Worm (Caenorhabditis elegans): Measurements from ENCODE around the gene C07G1.7.

Gene C07G1.7

ce11 chrIV:8229523-8229922 is 17.9 kb upstream of the C07G1.7 start (continued):
- TF ChIP-seq atf-7 (tag; optimal IDR thresholded peaks at IDR 0.05) (peak; percentile 83), unc-130 (GFP tag; optimal IDR thresholded peaks at IDR 0.05) (no peak), F52B5.7 (tag; optimal IDR thresholded peaks at IDR 0.05) (no peak)

DNA sequence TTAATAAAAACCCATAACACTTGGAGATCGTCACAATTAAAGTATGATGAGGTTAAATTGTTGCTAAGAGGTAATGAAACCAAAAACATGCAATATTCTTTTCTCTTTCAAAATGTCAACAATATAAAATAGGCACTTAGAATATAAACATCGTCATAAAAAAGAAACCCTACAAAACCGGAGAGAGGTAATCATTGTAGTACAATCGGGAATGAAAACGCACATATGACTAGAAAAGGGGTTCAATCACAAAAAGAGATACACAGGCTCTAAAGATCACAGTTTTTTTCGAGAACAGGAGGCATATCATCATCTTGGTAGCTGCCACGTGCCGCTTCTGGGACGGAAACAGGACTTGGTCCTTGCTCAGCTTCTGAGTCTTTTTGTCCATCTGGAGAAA is 14.8 kb upstream of the C07G1.7 start:
- TF ChIP-seq B0336.3 (GFP tag; IDR thresholded peaks at IDR 0.05) (peak; percentile 59; the same call in 1 of the 2 replicates), ztf-28 (GFP tag; IDR thresholded peaks at IDR 0.05) (no peak), attf-3 (GFP tag; conservative IDR thresholded peaks at IDR 0.05) (no peak), gei-17 (GFP tag; optimal IDR thresholded peaks at IDR 0.05) (no peak), hsf-1 (GFP tag; IDR thresholded peaks at IDR 0.05) (no peak), ztf-25 (GFP tag; IDR thresholded peaks at IDR 0.05) (no peak), mel-28 (tag; optimal IDR thresholded peaks at IDR 0.05; ENCODE audit: borderline replicate concordance) (peak; percentile 44), atf-7 (tag; optimal IDR thresholded peaks at IDR 0.05) (peak; percentile 2), F49E8.2 (tag; optimal IDR thresholded peaks at IDR 0.05; ENCODE audit: insufficient read depth) (no peak), somi-1 (GFP tag; optimal IDR thresholded peaks at IDR 0.05) (no peak), unc-62 (GFP tag; optimal IDR thresholded peaks at IDR 0.05) (no peak), hlh-12 (tag; optimal IDR thresholded peaks at IDR 0.05) (no peak), hmg-20 (GFP tag; IDR thresholded peaks at IDR 0.05) (no peak; the same call in 1 of the 2 replicates), nfya-2 (GFP tag; IDR thresholded peaks at IDR 0.05) (no peak), C17E4.6 (GFP tag; IDR thresholded peaks at IDR 0.05) (no peak), attf-5 (GFP tag; optimal IDR thresholded peaks at IDR 0.05) (peak; percentile 10), T26A5.8 (tag; optimal IDR thresholded peaks at IDR 0.05) (no peak), ceh-40 (GFP tag; IDR thresholded peaks at IDR 0.05) (no peak), aptf-3 (GFP tag; IDR thresholded peaks at IDR 0.05) (no peak), hmg-1.2 (GFP tag; IDR thresholded peaks at IDR 0.05) (0 out of 2 replicates have a peak, but pooled peaks have one; percentile 3)

DNA sequence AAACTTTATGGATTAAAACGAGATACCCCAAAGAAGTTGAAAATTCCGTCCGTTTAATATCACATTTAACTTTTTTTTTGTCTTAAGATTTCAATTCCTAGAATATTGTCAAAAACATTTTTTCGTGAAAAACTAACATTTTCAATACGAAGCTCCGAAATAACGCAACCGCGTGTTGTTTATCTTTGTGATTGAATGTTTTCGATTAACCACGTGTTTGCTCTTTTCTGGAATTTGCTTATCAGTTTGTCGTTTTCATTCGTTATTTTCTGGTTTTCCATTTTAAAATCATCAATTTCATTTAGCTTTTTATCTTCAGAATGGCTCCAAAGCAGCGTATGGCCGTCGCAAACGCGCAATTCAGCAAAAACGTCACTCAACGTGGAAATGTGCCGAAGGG is 13.7 kb upstream of the C07G1.7 start, which contains the start of gene serp-1.2:
serp-1.2 (plus strand) TSS at position 318 of the 400 bp plus-strand sequence.
- TF ChIP-seq snpc-4 (GFP tag; optimal IDR thresholded peaks at IDR 0.05) (no peak), snpc-4 (tag; optimal IDR thresholded peaks at IDR 0.05) (peak in 1 of 4 experiments; percentile 9), let-607 (tag; optimal IDR thresholded peaks at IDR 0.05) (peak in 1 of 2 experiments; percentile 51), attf-3 (GFP tag; conservative IDR thresholded peaks at IDR 0.05) (peak; percentile 85), Y56A3A.18 (GFP tag; IDR thresholded peaks at IDR 0.05) (no peak), ceh-100 (GFP tag; IDR thresholded peaks at IDR 0.05) (no peak), nhr-80 (tag; optimal IDR thresholded peaks at IDR 0.05) (peak; percentile 66), pha-4 (tag; optimal IDR thresholded peaks at IDR 0.05) (no peak)

ce11 chrIV:8223055-8223454 is 11.4 kb upstream of the C07G1.7 start:
- TF ChIP-seq nhr-80 (tag; optimal IDR thresholded peaks at IDR 0.05) (peak; percentile 14), ztf-18 (tag; optimal IDR thresholded peaks at IDR 0.05) (no peak), attf-3 (GFP tag; conservative IDR thresholded peaks at IDR 0.05) (no peak)

ce11 chrIV:8221946-8222345 is 10.3 kb upstream of the C07G1.7 start, which contains the start of gene gpx-6:
TSS of gene gpx-6 (plus strand) at chrIV:8222202.
- no peak for TF ChIP-seq K11D2.4 (GFP tag; IDR thresholded peaks at IDR 0.05)
- no peak for TF ChIP-seq lsy-27 (tag; optimal IDR thresholded peaks at IDR 0.05; ENCODE audit: borderline replicate concordance, insufficient read depth)
- no peak for TF ChIP-seq F55B11.4 (tag; optimal IDR thresholded peaks at IDR 0.05; ENCODE audit: borderline replicate concordance, insufficient read depth)
